Fruit fly (Drosophila melanogaster) whole organism, embryonic: ENCODE results near the gene meso18E.

ENCODE experiments used
- CG2875 ChIP-seq: fragments of 200-800 bp; sonication (Bioruptor generic); optimal IDR thresholded peaks from 2 replicates; lab custom pipeline; 2017; ENCODE audit warnings: missing biosample characterization, mild to moderate bottlenecking, missing genetic modification characterization, missing genetic modification reagents
- E2f2 ChIP-seq: fragments of 200-800 bp; sonication (Bioruptor generic); IDR thresholded peaks from 2 replicates; pipeline ENCODE4 v1.3.6; 2022; ENCODE audit warnings: missing biosample characterization, missing genetic modification characterization
- sob ChIP-seq: fragments of 200-800 bp; sonication (Bioruptor generic); IDR thresholded peaks from 2 replicates; pipeline ENCODE4 v1.3.6; 2022; ENCODE audit warnings: missing biosample characterization, missing genetic modification characterization

meso18E gene

DNA sequence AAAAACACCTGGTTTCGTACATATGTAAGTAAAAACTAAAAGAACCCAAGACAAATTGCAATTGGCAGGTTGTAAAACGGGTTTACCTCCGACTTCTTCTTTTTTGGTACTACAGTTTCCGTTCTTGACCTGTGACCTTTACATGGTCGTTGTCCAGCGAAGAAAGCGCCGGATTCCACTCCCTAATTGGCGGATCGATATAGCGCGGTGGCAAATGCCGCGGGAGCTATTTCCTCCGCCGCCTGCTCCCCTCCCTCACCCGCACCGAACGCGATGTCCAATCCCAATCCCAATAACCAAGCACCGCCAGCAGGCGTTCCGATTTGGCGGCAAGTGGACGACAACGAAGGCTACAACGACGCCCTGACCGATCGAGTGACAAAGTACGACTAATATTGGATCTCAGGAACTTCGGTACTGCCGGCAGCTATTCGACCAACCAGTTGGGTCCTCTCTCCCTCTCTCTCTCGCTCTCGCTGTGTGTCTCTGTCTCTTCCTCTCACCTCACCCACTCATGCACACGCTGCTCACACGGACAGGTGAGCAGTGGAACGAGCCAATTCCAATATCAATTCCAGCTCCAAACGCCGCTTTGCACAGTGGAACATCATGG is 50.2 kb downstream of the meso18E start (continued):
- TF ChIP-seq sob (GFP tag; lab: Robert Waterston, UW) = 0 out of 2 replicates have a peak, but pooled peaks have one; percentile 33
- TF ChIP-seq E2f2 (GFP tag; lab: Robert Waterston, UW) = peak; percentile 27; the same call in 1 of the 2 replicates
- no peak for TF ChIP-seq CG2875 (GFP tag; lab: Kevin White, UChicago)
